Worm (Caenorhabditis elegans) whole organism, mixed stage, embryonic: ENCODE measurements around the gene mob-3.

ENCODE experiments used
- M03D4.4 ChIP-seq: sonication (generic microtip); optimal IDR thresholded peaks from 2 replicates; lab custom pipeline; 2017; ENCODE audit warnings: mild to moderate bottlenecking, missing genetic modification characterization, missing compliant biosample characterization
- bed-3 ChIP-seq: fragments of 200-800 bp; sonication (Bioruptor generic); optimal IDR thresholded peaks from 3 replicates; lab custom pipeline; 2018; ENCODE audit warnings: mild to moderate bottlenecking, missing genetic modification characterization, moderate library complexity, missing compliant biosample characterization
- blmp-1 ChIP-seq: fragments of 150-350 bp; optimal IDR thresholded peaks from 2 replicates; lab custom pipeline; 2014; ENCODE audit warnings: missing biosample characterization, missing genetic modification characterization
- ceh-39 ChIP-seq: fragments of 150-350 bp; optimal IDR thresholded peaks from 2 replicates; lab custom pipeline; 2014; ENCODE audit warnings: missing biosample characterization, missing genetic modification characterization
- ceh-43 ChIP-seq: fragments of 200-800 bp; sonication (Bioruptor generic); optimal IDR thresholded peaks from 2 replicates; lab custom pipeline; 2018; ENCODE audit warnings: mild to moderate bottlenecking, missing genetic modification characterization, moderate library complexity, missing compliant biosample characterization
- ces-1 ChIP-seq: fragments of 150-350 bp; optimal IDR thresholded peaks from 2 replicates; lab custom pipeline; 2014; ENCODE audit warnings: missing biosample characterization, missing genetic modification reagents, missing genetic modification characterization
- cnd-1 ChIP-seq: fragments of 200-800 bp; sonication (Bioruptor generic); optimal IDR thresholded peaks from 2 replicates; lab custom pipeline; 2018; ENCODE audit warnings: mild to moderate bottlenecking, missing genetic modification characterization, missing compliant biosample characterization
- elt-1 ChIP-seq: sonication (generic microtip); optimal IDR thresholded peaks from 2 replicates; lab custom pipeline; 2017; ENCODE audit warnings: missing genetic modification characterization, mild to moderate bottlenecking, missing compliant biosample characterization, antibody characterized with exemption, moderate library complexity, borderline replicate concordance; ENCODE audit not compliant: insufficient read depth
- elt-3 ChIP-seq: fragments of 150-350 bp; optimal IDR thresholded peaks from 2 replicates; lab custom pipeline; 2014; ENCODE audit warnings: missing biosample characterization, missing genetic modification characterization
- flh-1 ChIP-seq: fragments of 200-800 bp; sonication (Bioruptor generic); optimal IDR thresholded peaks from 2 replicates; lab custom pipeline; 2018; ENCODE audit warnings: mild to moderate bottlenecking, missing genetic modification characterization, moderate library complexity, missing compliant biosample characterization
- ham-2 ChIP-seq: fragments of 200-800 bp; sonication (Bioruptor generic); optimal IDR thresholded peaks from 2 replicates; lab custom pipeline; 2018; ENCODE audit warnings: mild to moderate bottlenecking, missing genetic modification characterization, missing compliant biosample characterization
- hlh-1 ChIP-seq: fragments of 150-350 bp; optimal IDR thresholded peaks from 2 replicates; lab custom pipeline; 2014; ENCODE audit warnings: missing biosample characterization, missing genetic modification reagents, missing genetic modification characterization
- lin-32 ChIP-seq: fragments of 200-800 bp; sonication (Bioruptor generic); optimal IDR thresholded peaks from 2 replicates; lab custom pipeline; 2018; ENCODE audit warnings: mild to moderate bottlenecking, missing genetic modification characterization, missing compliant biosample characterization
- lsy-2 ChIP-seq: fragments of 150-350 bp; optimal IDR thresholded peaks from 2 replicates; lab custom pipeline; 2014; ENCODE audit warnings: missing biosample characterization, missing genetic modification characterization
- mep-1 ChIP-seq: fragments of 150-350 bp; optimal IDR thresholded peaks from 2 replicates; lab custom pipeline; 2017; ENCODE audit warnings: missing biosample characterization, missing genetic modification reagents, missing genetic modification characterization, inconsistent platforms
- mls-2 ChIP-seq: sonication (generic microtip); optimal IDR thresholded peaks from 2 replicates; lab custom pipeline; 2016; ENCODE audit warnings: mild to moderate bottlenecking, missing genetic modification characterization, moderate library complexity, missing compliant biosample characterization
- nhr-12 ChIP-seq: fragments of 150-350 bp; optimal IDR thresholded peaks from 2 replicates; lab custom pipeline; 2014; ENCODE audit warnings: missing biosample characterization, missing genetic modification characterization
- nhr-2 ChIP-seq: fragments of 150-350 bp; optimal IDR thresholded peaks from 2 replicates; lab custom pipeline; 2014; ENCODE audit warnings: missing biosample characterization, missing genetic modification characterization
- nhr-237 ChIP-seq: fragments of 150-350 bp; optimal IDR thresholded peaks from 2 replicates; lab custom pipeline; 2014; ENCODE audit warnings: missing biosample characterization, missing genetic modification characterization
- nhr-28 ChIP-seq: fragments of 150-350 bp; optimal IDR thresholded peaks from 2 replicates; lab custom pipeline; 2014; ENCODE audit warnings: missing biosample characterization, missing genetic modification characterization
- nhr-76 ChIP-seq: sonication (generic microtip); optimal IDR thresholded peaks from 2 replicates; lab custom pipeline; 2017; ENCODE audit warnings: missing biosample characterization, missing genetic modification characterization
- pha-4 ChIP-seq: fragments of 150-350 bp; optimal IDR thresholded peaks from 2 replicates; lab custom pipeline; 2018; ENCODE audit warnings: missing biosample characterization, missing genetic modification reagents, missing genetic modification characterization
- sem-2 ChIP-seq: fragments of 200-800 bp; sonication (Bioruptor generic); optimal IDR thresholded peaks from 2 replicates; lab custom pipeline; 2018; ENCODE audit warnings: mild to moderate bottlenecking, missing genetic modification characterization, missing compliant biosample characterization
- sptf-1 ChIP-seq: sonication (generic microtip); optimal IDR thresholded peaks from 2 replicates; lab custom pipeline; 2017; ENCODE audit warnings: mild to moderate bottlenecking, missing genetic modification characterization, moderate library complexity, missing compliant biosample characterization
- unc-120 ChIP-seq: sonication (generic microtip); optimal IDR thresholded peaks from 2 replicates; lab custom pipeline; 2017; ENCODE audit warnings: missing genetic modification characterization, missing compliant biosample characterization; ENCODE audit not compliant: poor library complexity, severe bottlenecking
- unc-39 ChIP-seq: fragments of 150-350 bp; optimal IDR thresholded peaks from 2 replicates; lab custom pipeline; 2014; ENCODE audit warnings: missing biosample characterization, missing genetic modification characterization
- unc-62 ChIP-seq: fragments of 150-350 bp; optimal IDR thresholded peaks from 2 replicates; lab custom pipeline; 2014; ENCODE audit warnings: missing biosample characterization, missing genetic modification reagents, missing genetic modification characterization
- ztf-11 ChIP-seq: fragments of 150-350 bp; optimal IDR thresholded peaks from 2 replicates; lab custom pipeline; 2014; ENCODE audit warnings: missing biosample characterization, missing genetic modification characterization

The mob-3 gene

DNA sequence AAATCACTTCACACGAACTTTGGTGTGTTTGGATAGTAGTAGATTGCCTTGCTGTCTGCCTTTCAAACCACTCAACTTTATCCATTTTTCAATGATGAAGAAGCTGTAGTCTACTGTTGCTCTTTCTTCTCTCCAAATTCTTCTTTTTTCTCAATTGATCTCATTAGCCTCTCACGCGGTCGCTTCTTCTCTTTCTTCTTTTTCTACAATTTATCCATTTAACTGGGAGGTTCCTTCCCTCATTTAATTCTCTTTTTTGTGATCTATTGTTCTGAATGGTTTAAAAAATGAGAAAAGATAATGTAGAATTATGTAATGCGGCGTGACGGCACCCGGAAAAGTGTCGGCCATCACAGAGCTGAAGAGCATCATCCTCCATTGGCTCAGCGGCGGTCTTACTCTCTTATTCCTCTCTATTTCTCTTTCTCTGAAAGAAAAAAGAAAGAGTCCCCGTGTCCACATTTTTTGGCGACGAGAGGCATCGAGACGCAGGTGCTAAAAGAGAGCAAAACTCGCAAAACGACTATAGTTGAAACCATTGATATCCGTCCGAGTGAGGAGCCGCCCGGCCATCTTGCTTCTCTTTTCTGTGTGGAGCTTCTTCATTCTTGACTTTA lies 11.9 kb upstream of the mob-3 start:
- peak; percentile 41 for TF ChIP-seq mls-2 (tag; lab: Kevin White, UChicago)
- TF ChIP-seq unc-120 (tag; lab: Kevin White, UChicago): peak; percentile 52
- TF ChIP-seq ces-1 (GFP tag; lab: Kevin White, UChicago): peak; percentile 81
- TF ChIP-seq nhr-28 (tag; lab: Kevin White, UChicago): no peak
- no peak for TF ChIP-seq cnd-1 (tag; lab: Kevin White, UChicago)
- TF ChIP-seq hlh-1 (tag; lab: Kevin White, UChicago): no peak
- no peak for TF ChIP-seq sptf-1 (tag; lab: Kevin White, UChicago)
- TF ChIP-seq nhr-2: no peak
- no peak for TF ChIP-seq ceh-43 (GFP tag; lab: Kevin White, UChicago)

DNA sequence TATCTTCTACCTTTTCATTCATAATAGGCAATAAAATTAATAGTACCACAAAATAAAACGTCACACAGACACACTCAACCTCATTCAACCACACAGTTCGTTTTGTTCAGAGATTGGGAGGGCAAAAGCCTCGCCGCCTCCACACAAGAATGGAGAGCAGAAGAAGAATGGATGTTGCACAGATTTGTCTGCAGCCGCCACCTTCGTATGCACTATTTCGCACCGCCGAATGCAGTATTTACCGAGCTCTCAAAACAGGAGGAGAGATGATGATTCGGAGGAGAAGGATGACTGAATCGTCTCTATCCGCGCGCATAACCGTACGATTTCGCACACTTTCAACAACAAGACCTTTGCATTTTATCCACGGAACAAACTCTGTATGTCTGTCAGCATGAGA lies 8.8 kb upstream of the mob-3 start:
- no peak for TF ChIP-seq nhr-2
- TF ChIP-seq cnd-1 (tag; lab: Kevin White, UChicago): peak; percentile 18

- TF ChIP-seq unc-39 (tag; lab: Kevin White, UChicago): no peak
- TF ChIP-seq elt-1: no peak
- TF ChIP-seq flh-1: no peak
- TF ChIP-seq elt-3: no peak
- no peak for TF ChIP-seq ztf-11
- no peak for TF ChIP-seq hlh-1 (tag; lab: Kevin White, UChicago)
- TF ChIP-seq mls-2 (tag; lab: Kevin White, UChicago): no peak
- no peak for TF ChIP-seq cnd-1 (tag; lab: Kevin White, UChicago)
- TF ChIP-seq sem-2 (GFP tag; lab: Kevin White, UChicago): no peak
- no peak for TF ChIP-seq nhr-237 (tag; lab: Kevin White, UChicago)
- TF ChIP-seq M03D4.4 (tag; lab: Kevin White, UChicago): no peak
- no peak for TF ChIP-seq ceh-39 (tag; lab: Kevin White, UChicago)
- TF ChIP-seq lin-32: no peak
- TF ChIP-seq unc-120 (tag; lab: Kevin White, UChicago): no peak
- no peak for TF ChIP-seq nhr-76
- no peak for TF ChIP-seq mep-1 (tag; lab: Kevin White, UChicago)
- no peak for TF ChIP-seq nhr-12 (tag; lab: Kevin White, UChicago)
- TF ChIP-seq bed-3 (GFP tag; lab: Kevin White, UChicago): no peak
- TF ChIP-seq, all 35 proteins: peak for 0
Observed at ce11 chrIV:7393700-7394099, 5.0 kb upstream of the mob-3 start, which contains the start of gene pitr-1. Gene pitr-1 (plus strand): TSS chrIV:7394085.

ce11 chrIV:7391534-7392343 lies 3.0 kb upstream of the mob-3 start:
- TF ChIP-seq mep-1 (tag; lab: Kevin White, UChicago): no peak
- no peak for TF ChIP-seq elt-1
- peak; percentile 48 for TF ChIP-seq unc-62 (GFP tag; lab: Kevin White, UChicago)
- no peak for TF ChIP-seq sptf-1 (tag; lab: Kevin White, UChicago)
- TF ChIP-seq nhr-12 (tag; lab: Kevin White, UChicago): no peak
- TF ChIP-seq ham-2 (GFP tag; lab: Kevin White, UChicago): no peak
- no peak for TF ChIP-seq M03D4.4 (tag; lab: Kevin White, UChicago)
- no peak for TF ChIP-seq hlh-1 (tag; lab: Kevin White, UChicago)
- TF ChIP-seq ces-1 (GFP tag; lab: Kevin White, UChicago): no peak
- no peak for TF ChIP-seq lsy-2
- TF ChIP-seq unc-120 (tag; lab: Kevin White, UChicago): peak; percentile 28

ce11 chrIV:7390126-7390766 lies 1.5 kb upstream of the mob-3 start:
- TF ChIP-seq sptf-1 (tag; lab: Kevin White, UChicago): no peak
- TF ChIP-seq unc-120 (tag; lab: Kevin White, UChicago): peak; percentile 54
- TF ChIP-seq sem-2 (GFP tag; lab: Kevin White, UChicago): no peak
- TF ChIP-seq hlh-1 (tag; lab: Kevin White, UChicago): peak; percentile 95
- TF ChIP-seq ztf-11: no peak
- no peak for TF ChIP-seq nhr-237 (tag; lab: Kevin White, UChicago)
- no peak for TF ChIP-seq M03D4.4 (tag; lab: Kevin White, UChicago)
- no peak for TF ChIP-seq cnd-1 (tag; lab: Kevin White, UChicago)
- TF ChIP-seq unc-39 (tag; lab: Kevin White, UChicago): no peak
- TF ChIP-seq ces-1 (GFP tag; lab: Kevin White, UChicago): peak; percentile 25
- TF ChIP-seq pha-4 (tag; lab: Kevin White, UChicago): no peak
- no peak for TF ChIP-seq elt-1
- TF ChIP-seq blmp-1: no peak
